Fruit fly (Drosophila melanogaster): Measurements from ENCODE around the gene DCX-EMAP.

The DCX-EMAP gene

dm6 chr3L:14960549-14960948, 56.9 kb downstream of the DCX-EMAP start (continued):
- TF ChIP-seq gt (GFP tag; IDR thresholded peaks at IDR 0.05): no peak
- TF ChIP-seq CG13894 (tag; optimal IDR thresholded peaks at IDR 0.05): no peak
- no peak for TF ChIP-seq CG10274 (GFP tag; optimal IDR thresholded peaks at IDR 0.05)
- TF ChIP-seq pros (GFP tag; optimal IDR thresholded peaks at IDR 0.05): peak; percentile 80
- no peak for TF ChIP-seq CG15601 (tag; optimal IDR thresholded peaks at IDR 0.05)
- peak; percentile 50 for TF ChIP-seq kni (GFP tag; optimal IDR thresholded peaks at IDR 0.05)
- TF ChIP-seq D (optimal IDR thresholded peaks at IDR 0.05): peak; percentile 98
- peak; percentile 12 for TF ChIP-seq D (GFP tag; optimal IDR thresholded peaks at IDR 0.05)

- TF ChIP-seq CG30020 (tag; optimal IDR thresholded peaks at IDR 0.05): peak; percentile 0
- peak; percentile 91 for TF ChIP-seq CG7271 (tag; optimal IDR thresholded peaks at IDR 0.05)
- TF ChIP-seq grau (tag; optimal IDR thresholded peaks at IDR 0.05): peak; percentile 12
- TF ChIP-seq dm (GFP tag; optimal IDR thresholded peaks at IDR 0.05): no peak
- TF ChIP-seq prd (optimal IDR thresholded peaks at IDR 0.05): no peak
- peak; percentile 76 for TF ChIP-seq prd (GFP tag; IDR thresholded peaks at IDR 0.05)
- peak; percentile 87 for TF ChIP-seq CG18262 (tag; optimal IDR thresholded peaks at IDR 0.05)
- TF ChIP-seq Xrp1 (GFP tag; IDR thresholded peaks at IDR 0.05): peak; percentile 59
- peak; percentile 29 for TF ChIP-seq fd96Cb (tag; optimal IDR thresholded peaks at IDR 0.05)
- peak; percentile 70 for TF ChIP-seq CG10267 (tag; optimal IDR thresholded peaks at IDR 0.05)
- peak; percentile 17 for TF ChIP-seq az2 (GFP tag; optimal IDR thresholded peaks at IDR 0.05)
- 0 out of 2 replicates have a peak, but pooled peaks have one; percentile 47 for TF ChIP-seq CG17328 (GFP tag; IDR thresholded peaks at IDR 0.05)
- TF ChIP-seq CG8924 (tag; optimal IDR thresholded peaks at IDR 0.05): peak; percentile 49
- peak; percentile 78 for TF ChIP-seq zf30C (GFP tag; optimal IDR thresholded peaks at IDR 0.05)
- TF ChIP-seq CG12391 (tag; optimal IDR thresholded peaks at IDR 0.05): peak; percentile 55
- no peak for TF ChIP-seq Rfx (GFP tag; IDR thresholded peaks at IDR 0.05)
- TF ChIP-seq fru (optimal IDR thresholded peaks at IDR 0.05): no peak
- no peak for TF ChIP-seq gt (GFP tag; IDR thresholded peaks at IDR 0.05)
- no peak for TF ChIP-seq chm (GFP tag; IDR thresholded peaks at IDR 0.05)
- TF ChIP-seq ac (GFP tag; optimal IDR thresholded peaks at IDR 0.05): peak; percentile 13
- TF ChIP-seq dmrt11E (tag; optimal IDR thresholded peaks at IDR 0.05): peak; percentile 92
- TF ChIP-seq fd102C (GFP tag; optimal IDR thresholded peaks at IDR 0.05): peak; percentile 62
- TF ChIP-seq sim (GFP tag; IDR thresholded peaks at IDR 0.05): no peak
- TF ChIP-seq CG7839 (tag; optimal IDR thresholded peaks at IDR 0.05): peak; percentile 39
- TF ChIP-seq ato (GFP tag; IDR thresholded peaks at IDR 0.05; ENCODE audit: partially characterized antibody): no peak
- TF ChIP-seq CG6254 (GFP tag; optimal IDR thresholded peaks at IDR 0.05): peak; percentile 6
- TF ChIP-seq CG11696 (GFP tag; IDR thresholded peaks at IDR 0.05): no peak
- TF ChIP-seq CG3726 (GFP tag; IDR thresholded peaks at IDR 0.05): no peak
- peak; percentile 3 for TF ChIP-seq trem (tag; optimal IDR thresholded peaks at IDR 0.05)
- TF ChIP-seq gcm (GFP tag; optimal IDR thresholded peaks at IDR 0.05): peak; percentile 44
- TF ChIP-seq Elba2 (GFP tag; optimal IDR thresholded peaks at IDR 0.05): peak; percentile 56
- no peak for TF ChIP-seq Atf-2 (GFP tag; optimal IDR thresholded peaks at IDR 0.05)
- peak; percentile 82 for TF ChIP-seq zen (tag; optimal IDR thresholded peaks at IDR 0.05)
- TF ChIP-seq CG15479 (GFP tag; optimal IDR thresholded peaks at IDR 0.05): peak; percentile 89
- TF ChIP-seq ro (GFP tag; IDR thresholded peaks at IDR 0.05): no peak
- peak; percentile 89 for TF ChIP-seq CG15696 (tag; optimal IDR thresholded peaks at IDR 0.05)
- no peak for TF ChIP-seq gcm2 (GFP tag; optimal IDR thresholded peaks at IDR 0.05)
- no peak for TF ChIP-seq CG8944 (GFP tag; optimal IDR thresholded peaks at IDR 0.05)
- TF ChIP-seq gsb-n (tag; optimal IDR thresholded peaks at IDR 0.05): peak; percentile 68
- TF ChIP-seq CG12155 (GFP tag; optimal IDR thresholded peaks at IDR 0.05): no peak
- TF ChIP-seq CG11695 (GFP tag; IDR thresholded peaks at IDR 0.05): peak; percentile 45; the same call in 1 of the 3 replicates
- TF ChIP-seq CG7556 (GFP tag; optimal IDR thresholded peaks at IDR 0.05): peak; percentile 48
- TF ChIP-seq CG8388 (GFP tag; optimal IDR thresholded peaks at IDR 0.05): peak; percentile 46
Observed at dm6 chr3L:14961027-14961426, 57.4 kb downstream of the DCX-EMAP start.
